Worm (Caenorhabditis elegans) whole organism, young adult: ENCODE measurements around the gene srz-62.

ENCODE experiments used
- F10E7.11 ChIP-seq: sonication (generic microtip); optimal IDR thresholded peaks from 2 replicates; lab custom pipeline; 2017; ENCODE audit warnings: mild to moderate bottlenecking, missing genetic modification characterization, moderate library complexity, missing compliant biosample characterization
- F49E8.2 ChIP-seq: sonication (generic microtip); optimal IDR thresholded peaks from 3 replicates; lab custom pipeline; 2017; ENCODE audit warnings: missing genetic modification characterization, mild to moderate bottlenecking, missing compliant biosample characterization, antibody characterized with exemption, moderate library complexity; ENCODE audit not compliant: insufficient read depth
- F52B5.7 ChIP-seq: sonication (generic microtip); optimal IDR thresholded peaks from 2 replicates; lab custom pipeline; 2016; ENCODE audit warnings: mild to moderate bottlenecking, missing genetic modification characterization, missing compliant biosample characterization
- F57A8.1 ChIP-seq: fragments of 200-800 bp; sonication (Bioruptor generic); optimal IDR thresholded peaks from 2 replicates; lab custom pipeline; 2018; ENCODE audit warnings: mild to moderate bottlenecking, missing genetic modification characterization, moderate library complexity, missing compliant biosample characterization
- K11D2.4 ChIP-seq: fragments of 200-800 bp; sonication (Bioruptor generic); IDR thresholded peaks from 2 replicates; pipeline ENCODE4 v1.3.6; 2022; ENCODE audit warnings: missing genetic modification reagents, missing genetic modification characterization, missing compliant biosample characterization
- K12H6.12 ChIP-seq: fragments of 200-800 bp; sonication (Bioruptor generic); optimal IDR thresholded peaks from 2 replicates; lab custom pipeline; 2018; ENCODE audit warnings: mild to moderate bottlenecking, missing genetic modification characterization, missing compliant biosample characterization
- T07F8.4 ChIP-seq: sonication (generic microtip); optimal IDR thresholded peaks from 2 replicates; lab custom pipeline; 2016; ENCODE audit warnings: mild to moderate bottlenecking, missing genetic modification characterization, moderate library complexity, missing compliant biosample characterization
- Y79H2A.3 ChIP-seq: fragments of 200-800 bp; sonication (Bioruptor generic); conservative IDR thresholded peaks from 2 replicates; pipeline ENCODE4 v1.3.6; 2022; ENCODE audit warnings: missing genetic modification reagents, missing genetic modification characterization, missing compliant biosample characterization
- ama-1 ChIP-seq, 3 experiments: fragments of 150-350 bp in 1 of 3; sonication (generic microtip) in 2 of 3; optimal IDR thresholded peaks; 2 replicates each; lab custom pipeline; 2014 to 2018; ENCODE audit warnings: missing biosample characterization in 2 of 3, missing genetic modification characterization in 2 of 3, missing genetic modification reagents in 2 of 3
- aptf-2 ChIP-seq: fragments of 200-800 bp; sonication (Bioruptor generic); conservative IDR thresholded peaks from 2 replicates; pipeline ENCODE4 v1.3.6; 2022; ENCODE audit warnings: missing genetic modification reagents, missing genetic modification characterization, missing compliant biosample characterization
- aptf-3 ChIP-seq: fragments of 200-800 bp; sonication (Bioruptor generic); IDR thresholded peaks from 2 replicates; pipeline ENCODE4 v1.3.6; 2022; ENCODE audit warnings: missing genetic modification characterization, missing compliant biosample characterization
- attf-5 ChIP-seq: fragments of 200-800 bp; sonication (Bioruptor generic); optimal IDR thresholded peaks from 2 replicates; lab custom pipeline; 2018; ENCODE audit warnings: mild to moderate bottlenecking, missing genetic modification characterization, missing compliant biosample characterization
- bed-2 ChIP-seq: fragments of 200-800 bp; sonication (Bioruptor generic); IDR thresholded peaks from 2 replicates; pipeline ENCODE4 v1.3.6; 2022; ENCODE audit warnings: missing genetic modification reagents, missing genetic modification characterization, missing compliant biosample characterization
- ceh-27 ChIP-seq: fragments of 200-800 bp; sonication (Bioruptor generic); optimal IDR thresholded peaks from 2 replicates; lab custom pipeline; 2018; ENCODE audit warnings: mild to moderate bottlenecking, missing genetic modification characterization, moderate library complexity, missing compliant biosample characterization
- ceh-40 ChIP-seq: fragments of 200-800 bp; sonication (Bioruptor generic); IDR thresholded peaks from 2 replicates; pipeline ENCODE4 v1.3.6; 2022; ENCODE audit warnings: missing genetic modification characterization, missing compliant biosample characterization
- ceh-58 ChIP-seq: fragments of 200-800 bp; sonication (Bioruptor generic); IDR thresholded peaks from 2 replicates; pipeline ENCODE4 v1.3.6; 2022; ENCODE audit warnings: missing genetic modification characterization, missing compliant biosample characterization
- chd-7 ChIP-seq: sonication (generic microtip); optimal IDR thresholded peaks from 2 replicates; lab custom pipeline; 2016; ENCODE audit warnings: mild to moderate bottlenecking, missing genetic modification characterization, moderate library complexity, missing compliant biosample characterization
- dox-1 ChIP-seq: fragments of 200-800 bp; sonication (Bioruptor generic); IDR thresholded peaks from 2 replicates; pipeline ENCODE4 v1.3.6; 2022; ENCODE audit warnings: missing genetic modification reagents, missing genetic modification characterization, missing compliant biosample characterization
- dpl-1 ChIP-seq: fragments of 150-350 bp; optimal IDR thresholded peaks from 2 replicates; lab custom pipeline; 2014; ENCODE audit warnings: missing biosample characterization, missing genetic modification reagents, missing genetic modification characterization
- egl-18 ChIP-seq: fragments of 200-800 bp; sonication (Bioruptor generic); IDR thresholded peaks from 2 replicates; pipeline ENCODE4 v1.3.6; 2022; ENCODE audit warnings: missing genetic modification reagents, missing genetic modification characterization, missing compliant biosample characterization
- egrh-3 ChIP-seq: fragments of 200-800 bp; sonication (Bioruptor generic); IDR thresholded peaks from 2 replicates; pipeline ENCODE4 v1.3.6; 2022; ENCODE audit warnings: missing genetic modification reagents, missing genetic modification characterization, missing compliant biosample characterization
- ekl-4 ChIP-seq: fragments of 200-800 bp; sonication (Bioruptor generic); IDR thresholded peaks from 2 replicates; pipeline ENCODE4 v1.3.6; 2022; ENCODE audit warnings: missing genetic modification reagents, missing genetic modification characterization, missing compliant biosample characterization
- fkh-3 ChIP-seq: sonication (generic microtip); optimal IDR thresholded peaks from 2 replicates; lab custom pipeline; 2016; ENCODE audit warnings: mild to moderate bottlenecking, missing genetic modification characterization, missing compliant biosample characterization
- hlh-26 ChIP-seq: fragments of 200-800 bp; sonication (Bioruptor generic); conservative IDR thresholded peaks from 2 replicates; pipeline ENCODE4 v1.3.6; 2022; ENCODE audit warnings: missing genetic modification reagents, missing genetic modification characterization, missing compliant biosample characterization
- hmg-1.2 ChIP-seq: fragments of 200-800 bp; sonication (Bioruptor generic); IDR thresholded peaks from 2 replicates; pipeline ENCODE4 v1.3.6; 2022; ENCODE audit warnings: missing genetic modification reagents, missing genetic modification characterization, missing compliant biosample characterization
- hmg-20 ChIP-seq: fragments of 200-800 bp; sonication (Bioruptor generic); IDR thresholded peaks from 2 replicates; pipeline ENCODE4 v1.3.6; 2022; ENCODE audit warnings: missing genetic modification reagents, missing genetic modification characterization, missing compliant biosample characterization
- hsf-1 ChIP-seq: fragments of 200-800 bp; sonication (Bioruptor generic); IDR thresholded peaks from 2 replicates; pipeline ENCODE4 v1.3.6; 2022; ENCODE audit warnings: missing genetic modification reagents, missing genetic modification characterization, missing compliant biosample characterization
- lag-1 ChIP-seq: fragments of 200-800 bp; sonication (Bioruptor generic); IDR thresholded peaks from 2 replicates; pipeline ENCODE4 v1.3.6; 2022; ENCODE audit warnings: missing genetic modification reagents, missing genetic modification characterization, missing compliant biosample characterization
- let-607 ChIP-seq, 2 experiments: fragments of 200-800 bp in 1 of 2; sonication (Bioruptor generic) in 1 of 2; sonication (generic microtip) in 1 of 2; optimal IDR thresholded peaks; 2 replicates each; lab custom pipeline; 2016 to 2018; ENCODE audit warnings: mild to moderate bottlenecking in 2 of 2, missing compliant biosample characterization in 2 of 2, missing genetic modification characterization in 2 of 2, moderate library complexity in 2 of 2, missing genotype in 1 of 2
- lin-40 ChIP-seq: sonication (generic microtip); optimal IDR thresholded peaks from 2 replicates; lab custom pipeline; 2016; ENCODE audit warnings: missing genetic modification characterization, mild to moderate bottlenecking, missing compliant biosample characterization, missing genotype, missing genetic modification reagents
- madf-8 ChIP-seq: fragments of 200-800 bp; sonication (Bioruptor generic); conservative IDR thresholded peaks from 2 replicates; pipeline ENCODE4 v1.3.6; 2022; ENCODE audit warnings: missing genetic modification reagents, missing genetic modification characterization, missing compliant biosample characterization
- mcd-1 ChIP-seq: fragments of 200-800 bp; sonication (Bioruptor generic); IDR thresholded peaks from 2 replicates; pipeline ENCODE4 v1.3.6; 2022; ENCODE audit warnings: missing genetic modification reagents, missing genetic modification characterization, missing compliant biosample characterization
- mes-4 ChIP-seq: sonication (generic microtip); optimal IDR thresholded peaks from 2 replicates; lab custom pipeline; 2016; ENCODE audit warnings: missing genotype, missing genetic modification characterization, missing compliant biosample characterization
- nhr-27 ChIP-seq: fragments of 200-800 bp; sonication (Bioruptor generic); optimal IDR thresholded peaks from 2 replicates; lab custom pipeline; 2018; ENCODE audit warnings: mild to moderate bottlenecking, missing genetic modification characterization, moderate library complexity, missing compliant biosample characterization
- nhr-80 ChIP-seq: sonication (generic microtip); optimal IDR thresholded peaks from 2 replicates; lab custom pipeline; 2016; ENCODE audit warnings: missing genetic modification characterization, missing compliant biosample characterization
- nhr-90 ChIP-seq: sonication (generic microtip); optimal IDR thresholded peaks from 2 replicates; lab custom pipeline; 2016; ENCODE audit warnings: missing genotype, mild to moderate bottlenecking, missing genetic modification characterization, missing compliant biosample characterization
- pbrm-1 ChIP-seq: fragments of 200-800 bp; sonication (Bioruptor generic); IDR thresholded peaks from 2 replicates; pipeline ENCODE4 v1.3.6; 2022; ENCODE audit warnings: missing genetic modification reagents, missing genetic modification characterization, missing compliant biosample characterization
- pha-4 ChIP-seq: fragments of 150-350 bp; sonication (generic microtip); optimal IDR thresholded peaks from 2 replicates; lab custom pipeline; 2014; ENCODE audit warnings: missing biosample characterization, missing genetic modification reagents, missing genetic modification characterization
- rec-8 ChIP-seq, 2 experiments: sonication (generic microtip); optimal IDR thresholded peaks; 2 replicates each; lab custom pipeline; 2016; ENCODE audit warnings: mild to moderate bottlenecking in 2 of 2, missing genetic modification characterization in 2 of 2, missing genetic modification reagents in 2 of 2, missing genotype in 2 of 2, missing biosample characterization in 1 of 2, missing compliant biosample characterization in 1 of 2, moderate library complexity in 1 of 2
- sdz-38 ChIP-seq: sonication (generic microtip); optimal IDR thresholded peaks from 2 replicates; lab custom pipeline; 2016; ENCODE audit warnings: missing genotype, missing genetic modification characterization, missing compliant biosample characterization
- snpc-1.3 ChIP-seq: sonication (generic microtip); optimal IDR thresholded peaks from 2 replicates; lab custom pipeline; 2017; ENCODE audit warnings: missing genetic modification characterization, mild to moderate bottlenecking, missing compliant biosample characterization, antibody characterized with exemption, moderate library complexity, missing genotype, missing genetic modification reagents; ENCODE audit not compliant: insufficient read depth
- snpc-4 ChIP-seq, 5 experiments: fragments of 150-350 bp in 1 of 5; sonication (generic microtip) in 4 of 5; optimal IDR thresholded peaks; 2 replicates each; lab custom pipeline; 2014 to 2018; ENCODE audit warnings: missing genetic modification characterization in 5 of 5, missing biosample characterization in 3 of 5, antibody characterized with exemption in 2 of 5, mild to moderate bottlenecking in 2 of 5, missing compliant biosample characterization in 2 of 5, missing genotype in 2 of 5, moderate library complexity in 2 of 5, missing genetic modification reagents in 1 of 5
- tbp1 ChIP-seq: fragments of 200-800 bp; sonication (Bioruptor generic); optimal IDR thresholded peaks from 2 replicates; lab custom pipeline; 2018; ENCODE audit warnings: mild to moderate bottlenecking, missing genetic modification characterization, missing compliant biosample characterization
- zfh-2 ChIP-seq: fragments of 200-800 bp; sonication (Bioruptor generic); conservative IDR thresholded peaks from 2 replicates; pipeline ENCODE4 v1.3.6; 2022; ENCODE audit warnings: missing genetic modification reagents, missing genetic modification characterization, missing compliant biosample characterization
- ztf-18 ChIP-seq: sonication (generic microtip); optimal IDR thresholded peaks from 2 replicates; lab custom pipeline; 2016; ENCODE audit warnings: missing genotype, mild to moderate bottlenecking, missing genetic modification characterization, missing compliant biosample characterization
- ztf-25 ChIP-seq: fragments of 200-800 bp; sonication (Bioruptor generic); IDR thresholded peaks from 2 replicates; pipeline ENCODE4 v1.3.6; 2022; ENCODE audit warnings: missing genetic modification reagents, missing genetic modification characterization, missing compliant biosample characterization
- ztf-28 ChIP-seq: fragments of 200-800 bp; sonication (Bioruptor generic); IDR thresholded peaks from 2 replicates; pipeline ENCODE4 v1.3.6; 2022; ENCODE audit warnings: missing genetic modification reagents, missing genetic modification characterization, missing compliant biosample characterization
- ztf-3 ChIP-seq: fragments of 200-800 bp; sonication (Bioruptor generic); optimal IDR thresholded peaks from 2 replicates; lab custom pipeline; 2018; ENCODE audit warnings: mild to moderate bottlenecking, missing genetic modification characterization, missing compliant biosample characterization

srz-62 gene

DNA sequence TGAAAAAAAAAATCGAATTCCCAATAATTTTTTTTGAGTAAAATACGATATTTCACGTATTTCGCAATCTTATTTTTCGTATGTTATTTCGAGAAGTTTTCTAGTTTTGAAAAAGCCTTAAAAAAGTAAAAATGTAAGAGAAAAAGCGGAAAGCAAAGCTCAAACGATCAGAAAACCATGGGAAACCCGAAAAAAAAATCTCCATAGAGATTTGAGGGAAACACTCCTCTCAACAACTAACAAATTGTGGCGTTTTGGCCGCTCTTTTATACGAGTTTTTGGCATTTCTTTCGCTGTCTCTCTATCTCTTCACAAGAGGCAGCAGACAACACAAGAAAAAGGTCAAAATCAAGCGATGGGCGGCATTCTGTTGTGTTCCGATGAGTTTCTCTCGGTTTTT, 25.9 kb upstream of the srz-62 start:
- no peak for TF ChIP-seq ztf-25 (GFP tag; lab: Robert Waterston, UW)
- TF ChIP-seq pha-4, result no peak
- peak; percentile 32 for TF ChIP-seq tbp1 (GFP tag; lab: Kevin White, UChicago)
- TF ChIP-seq nhr-27 (tag; lab: Kevin White, UChicago), result no peak
- TF ChIP-seq hmg-1.2 (GFP tag; lab: Robert Waterston, UW), result no peak; the same call in 1 of the 2 replicates
- TF ChIP-seq madf-8, result no peak
- TF ChIP-seq nhr-90 (tag; lab: Kevin White, UChicago), result no peak
- peak; percentile 42 for TF ChIP-seq lin-40 (tag; lab: Kevin White, UChicago)
- TF ChIP-seq sdz-38, result no peak
- TF ChIP-seq fkh-3 (tag; lab: Kevin White, UChicago), result no peak
- peak; percentile 24 for TF ChIP-seq ceh-27 (GFP tag; lab: Kevin White, UChicago)
- TF ChIP-seq F57A8.1, result no peak
- 0 out of 2 replicates have a peak, but pooled peaks have one; percentile 41 for TF ChIP-seq K11D2.4 (GFP tag; lab: Robert Waterston, UW)
- TF ChIP-seq ztf-18 (tag; lab: Kevin White, UChicago), result no peak
- TF ChIP-seq zfh-2 (GFP tag; lab: Robert Waterston, UW), result 0 out of 2 replicates have a peak, but pooled peaks have one; percentile 21
- TF ChIP-seq snpc-1.3 (tag; lab: Kevin White, UChicago), result no peak
- TF ChIP-seq chd-7 (tag; lab: Kevin White, UChicago), result no peak
- TF ChIP-seq aptf-3 (GFP tag; lab: Robert Waterston, UW), result no peak
- no peak for TF ChIP-seq F49E8.2 (tag; lab: Kevin White, UChicago)
- peak; percentile 30; the same call in 1 of the 2 replicates for TF ChIP-seq mcd-1
- no peak for TF ChIP-seq ceh-40 (GFP tag; lab: Robert Waterston, UW)
- no peak for TF ChIP-seq hmg-20 (GFP tag; lab: Robert Waterston, UW)
- no peak for TF ChIP-seq bed-2 (GFP tag; lab: Robert Waterston, UW)
- TF ChIP-seq egrh-3 (GFP tag; lab: Robert Waterston, UW), result no peak
- peak; percentile 29 for TF ChIP-seq attf-5 (GFP tag; lab: Kevin White, UChicago)
- no peak for TF ChIP-seq lag-1 (GFP tag; lab: Robert Waterston, UW)
- no peak for TF ChIP-seq ceh-58
- TF ChIP-seq dox-1 (GFP tag; lab: Robert Waterston, UW), result peak; percentile 46; the same call in 1 of the 2 replicates
- TF ChIP-seq K12H6.12 (tag; lab: Kevin White, UChicago), result peak; percentile 34
- TF ChIP-seq ama-1 (optimal IDR thresholded peaks at IDR 0.05; lab: Kevin White, UChicago), result peak; percentile 58
- TF ChIP-seq ama-1 (GFP tag; optimal IDR thresholded peaks at IDR 0.05; lab: Kevin White, UChicago), result no peak
- no peak for TF ChIP-seq F52B5.7 (tag; lab: Kevin White, UChicago)
- no peak for TF ChIP-seq ztf-3
- no peak for TF ChIP-seq pbrm-1 (GFP tag; lab: Robert Waterston, UW)
- no peak for TF ChIP-seq ekl-4 (GFP tag; lab: Robert Waterston, UW)
- no peak for TF ChIP-seq aptf-2
- TF ChIP-seq hsf-1, result no peak
- TF ChIP-seq nhr-80 (tag; lab: Kevin White, UChicago), result peak; percentile 40
- TF ChIP-seq egl-18 (GFP tag; lab: Robert Waterston, UW), result no peak
- no peak for TF ChIP-seq T07F8.4 (tag; lab: Kevin White, UChicago)
- no peak for TF ChIP-seq hlh-26 (GFP tag; lab: Robert Waterston, UW)
- no peak for TF ChIP-seq snpc-4 (GFP tag; optimal IDR thresholded peaks at IDR 0.05; lab: Kevin White, UChicago)
- TF ChIP-seq snpc-4 (tag; optimal IDR thresholded peaks at IDR 0.05; lab: Kevin White, UChicago), result no peak
- TF ChIP-seq mes-4, result no peak
- no peak for TF ChIP-seq F10E7.11 (tag; lab: Kevin White, UChicago)
- no peak for TF ChIP-seq dpl-1
- TF ChIP-seq rec-8 (tag; optimal IDR thresholded peaks at IDR 0.05; lab: Kevin White, UChicago), result no peak
- no peak for TF ChIP-seq let-607 (tag; optimal IDR thresholded peaks at IDR 0.05; lab: Kevin White, UChicago)
- TF ChIP-seq ztf-28, result no peak
- no peak for TF ChIP-seq Y79H2A.3 (GFP tag; lab: Robert Waterston, UW)
